Worm (Caenorhabditis elegans): Measurements from ENCODE around the gene C50D2.2.

ce11 chrII:129770-130169 is 20.8 kb downstream of the C50D2.2 start:
- no peak for TF ChIP-seq ama-1 (optimal IDR thresholded peaks at IDR 0.05)
- TF ChIP-seq aly-1 (tag; optimal IDR thresholded peaks at IDR 0.05), result no peak
- TF ChIP-seq tbx-37 (GFP tag; conservative IDR thresholded peaks at IDR 0.05), result no peak
- TF ChIP-seq sea-1 (GFP tag; conservative IDR thresholded peaks at IDR 0.05), result no peak
- no peak for TF ChIP-seq scrt-1 (GFP tag; IDR thresholded peaks at IDR 0.05)
- TF ChIP-seq ets-7 (tag; optimal IDR thresholded peaks at IDR 0.05), result no peak
- no peak for TF ChIP-seq pes-1 (GFP tag; IDR thresholded peaks at IDR 0.05)
- no peak for TF ChIP-seq hmbx-1 (tag; optimal IDR thresholded peaks at IDR 0.05)
- no peak for TF ChIP-seq hnd-1 (tag; optimal IDR thresholded peaks at IDR 0.05)
- no peak for TF ChIP-seq flt-1 (GFP tag; IDR thresholded peaks at IDR 0.05)

All from whole organism, early embryonic.